Worm (Caenorhabditis elegans): ENCODE results near the gene nep-9.

ce11 chrII:3371010-3371409, 28.1 kb downstream of the nep-9 start, which contains the start of gene bath-23:
- TF ChIP-seq dao-5 (tag; optimal IDR thresholded peaks at IDR 0.05) (no peak), W03F9.2 (tag; optimal IDR thresholded peaks at IDR 0.05) (no peak), him-1 (tag; optimal IDR thresholded peaks at IDR 0.05) (no peak)

Measured in whole organism, L4/young adult.